Worm (Caenorhabditis elegans): Measurements from ENCODE around the gene F20D12.7.

DNA sequence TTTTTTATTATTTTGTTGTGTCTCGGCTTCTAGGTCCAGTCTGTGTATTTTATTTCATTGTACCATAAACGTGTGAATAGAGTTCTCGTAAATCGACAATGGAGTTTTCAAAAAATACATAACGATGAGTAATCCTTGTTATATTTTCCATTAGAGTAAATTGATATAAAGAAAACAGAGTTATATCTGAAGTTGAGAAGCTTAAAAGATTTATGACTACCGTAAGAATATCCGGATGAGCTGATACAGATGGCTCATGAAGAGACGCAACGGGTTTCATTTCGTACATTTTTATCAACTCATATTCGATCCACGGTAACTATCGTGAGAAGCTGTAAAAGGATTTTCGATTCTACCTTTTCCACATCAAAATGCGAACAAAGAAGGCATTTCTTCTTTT, 10.9 kb downstream of the F20D12.7 start, which contains the start of gene gcy-8:
- TF ChIP-seq nhr-12 (tag; optimal IDR thresholded peaks at IDR 0.05) (no peak), blmp-1 (tag; optimal IDR thresholded peaks at IDR 0.05) (no peak), snpc-4 (tag; optimal IDR thresholded peaks at IDR 0.05) (no peak), elt-2 (tag; optimal IDR thresholded peaks at IDR 0.05) (no peak)

Data from whole organism, L1 larva.